Worm (Caenorhabditis elegans): Measurements from ENCODE around the gene srd-48.
"Not testable (repeated sequence)": the region's sequence is repeated elsewhere in the genome, so short reads cannot be mapped to it uniquely, and the experiment has no call there.

The srd-48 gene

ce11 chrX:12298324-12298723, 37.6 kb upstream of the srd-48 start, which contains the start of gene W06D11.3:
Gene W06D11.3, plus strand, starts transcription at chrX:12298683.
- TF ChIP-seq nhr-28 (tag; optimal IDR thresholded peaks at IDR 0.05) (no peak), cnd-1 (tag; optimal IDR thresholded peaks at IDR 0.05) (no peak), nhr-2 (tag; optimal IDR thresholded peaks at IDR 0.05) (no peak), flh-1 (GFP tag; optimal IDR thresholded peaks at IDR 0.05) (no peak), elt-1 (tag; optimal IDR thresholded peaks at IDR 0.05; ENCODE audit: borderline replicate concordance, insufficient read depth) (no peak), lin-32 (GFP tag; optimal IDR thresholded peaks at IDR 0.05) (no peak), nhr-76 (tag; optimal IDR thresholded peaks at IDR 0.05) (no peak), ztf-11 (tag; optimal IDR thresholded peaks at IDR 0.05) (no peak), ceh-83 (GFP tag; optimal IDR thresholded peaks at IDR 0.05) (no peak), ceh-43 (GFP tag; optimal IDR thresholded peaks at IDR 0.05) (no peak), snpc-4 (tag; optimal IDR thresholded peaks at IDR 0.05) (no peak), sptf-1 (tag; optimal IDR thresholded peaks at IDR 0.05) (no peak), ceh-39 (tag; optimal IDR thresholded peaks at IDR 0.05) (no peak), unc-39 (tag; optimal IDR thresholded peaks at IDR 0.05) (no peak), nhr-237 (tag; optimal IDR thresholded peaks at IDR 0.05) (no peak), nhr-12 (tag; optimal IDR thresholded peaks at IDR 0.05) (no peak), blmp-1 (tag; optimal IDR thresholded peaks at IDR 0.05) (no peak)

- no peak for TF ChIP-seq ceh-39 (tag; optimal IDR thresholded peaks at IDR 0.05)
- no peak for TF ChIP-seq elt-1 (tag; optimal IDR thresholded peaks at IDR 0.05; ENCODE audit: borderline replicate concordance, insufficient read depth)
- TF ChIP-seq unc-120 (tag; optimal IDR thresholded peaks at IDR 0.05; ENCODE audit: poor library complexity, severe bottlenecking), result no peak
- no peak for TF ChIP-seq lin-32 (GFP tag; optimal IDR thresholded peaks at IDR 0.05)
- TF ChIP-seq snpc-4 (tag; optimal IDR thresholded peaks at IDR 0.05), result no peak
- no peak for TF ChIP-seq nhr-76 (tag; optimal IDR thresholded peaks at IDR 0.05)
- no peak for TF ChIP-seq mls-2 (tag; optimal IDR thresholded peaks at IDR 0.05)
- no peak for TF ChIP-seq bed-3 (GFP tag; optimal IDR thresholded peaks at IDR 0.05)
- no peak for TF ChIP-seq lin-13 (tag; optimal IDR thresholded peaks at IDR 0.05)
- no peak for TF ChIP-seq sem-2 (GFP tag; optimal IDR thresholded peaks at IDR 0.05)
- TF ChIP-seq sptf-1 (tag; optimal IDR thresholded peaks at IDR 0.05), result no peak
- TF ChIP-seq tbx-8 (GFP tag; optimal IDR thresholded peaks at IDR 0.05), result no peak
Observed at ce11 chrX:12299834-12300233, 36.1 kb upstream of the srd-48 start, which contains the start of gene W06D11.5. Gene W06D11.5, plus strand, starts transcription at chrX:12300134.

- not testable (repeated sequence) for TF ChIP-seq ham-2 (GFP tag; optimal IDR thresholded peaks at IDR 0.05); mep-1 (tag; optimal IDR thresholded peaks at IDR 0.05); blmp-1 (tag; optimal IDR thresholded peaks at IDR 0.05)
Observed at ce11 chrX:12302755-12303154, 33.2 kb upstream of the srd-48 start, which contains the start of gene dot-1.3. Gene dot-1.3, minus strand, starts transcription at chrX:12302855.

- TF ChIP-seq mep-1 (tag; optimal IDR thresholded peaks at IDR 0.05) (no peak), nhr-28 (tag; optimal IDR thresholded peaks at IDR 0.05) (no peak), zip-8 (tag; optimal IDR thresholded peaks at IDR 0.05) (no peak), unc-39 (tag; optimal IDR thresholded peaks at IDR 0.05) (no peak), bed-3 (GFP tag; optimal IDR thresholded peaks at IDR 0.05) (no peak), tbx-8 (GFP tag; optimal IDR thresholded peaks at IDR 0.05) (no peak), drap-1 (GFP tag; optimal IDR thresholded peaks at IDR 0.05) (no peak), snpc-4 (tag; optimal IDR thresholded peaks at IDR 0.05) (no peak), ham-2 (GFP tag; optimal IDR thresholded peaks at IDR 0.05) (no peak), hlh-1 (tag; optimal IDR thresholded peaks at IDR 0.05) (no peak)
Observed at ce11 chrX:12304231-12304630, 31.7 kb upstream of the srd-48 start.

- TF ChIP-seq drap-1 (GFP tag; optimal IDR thresholded peaks at IDR 0.05), result no peak
- TF ChIP-seq unc-39 (tag; optimal IDR thresholded peaks at IDR 0.05), result no peak
- no peak for TF ChIP-seq ham-2 (GFP tag; optimal IDR thresholded peaks at IDR 0.05)
- no peak for TF ChIP-seq unc-120 (tag; optimal IDR thresholded peaks at IDR 0.05; ENCODE audit: poor library complexity, severe bottlenecking)
- no peak for TF ChIP-seq lin-32 (GFP tag; optimal IDR thresholded peaks at IDR 0.05)
- no peak for TF ChIP-seq lin-13 (tag; optimal IDR thresholded peaks at IDR 0.05)
- TF ChIP-seq mls-2 (tag; optimal IDR thresholded peaks at IDR 0.05), result no peak
- TF ChIP-seq ceh-83 (GFP tag; optimal IDR thresholded peaks at IDR 0.05), result no peak
- TF ChIP-seq mab-5 (tag; optimal IDR thresholded peaks at IDR 0.05), result no peak
- no peak for TF ChIP-seq unc-62 (GFP tag; optimal IDR thresholded peaks at IDR 0.05)
- TF ChIP-seq ces-1 (GFP tag; optimal IDR thresholded peaks at IDR 0.05), result no peak
- no peak for TF ChIP-seq ceh-39 (tag; optimal IDR thresholded peaks at IDR 0.05)
Observed at ce11 chrX:12306565-12306964, 29.3 kb upstream of the srd-48 start, which contains the start of gene phf-32. Gene phf-32, plus strand, starts transcription at chrX:12306865.
